Fruit fly (Drosophila melanogaster) whole organism, adult: Measurements from ENCODE around the gene CG12592.

Experiments
- CG11617 ChIP-seq: fragments of 200-800 bp; sonication (Bioruptor generic); optimal IDR thresholded peaks from 2 replicates; lab custom pipeline; 2017; ENCODE audit warnings: mild to moderate bottlenecking, missing biosample characterization, missing genetic modification reagents, missing genetic modification characterization
- CG12768 ChIP-seq: fragments of 200-800 bp; sonication (Bioruptor generic); optimal IDR thresholded peaks from 2 replicates; lab custom pipeline; 2017; ENCODE audit warnings: missing biosample characterization, missing genetic modification characterization, mild to moderate bottlenecking, moderate library complexity, missing genetic modification reagents
- CG14711 ChIP-seq: fragments of 200-800 bp; sonication (Bioruptor generic); optimal IDR thresholded peaks from 2 replicates; lab custom pipeline; 2018; ENCODE audit warnings: missing biosample characterization, mild to moderate bottlenecking, missing genetic modification characterization, moderate library complexity
- CG1620 ChIP-seq: fragments of 200-800 bp; sonication (Bioruptor generic); optimal IDR thresholded peaks from 2 replicates; lab custom pipeline; 2016; ENCODE audit warnings: missing biosample characterization, missing genetic modification characterization
- CG33017 ChIP-seq: fragments of 200-800 bp; sonication (Bioruptor generic); optimal IDR thresholded peaks from 2 replicates; lab custom pipeline; 2018; ENCODE audit warnings: missing biosample characterization, mild to moderate bottlenecking, missing genetic modification characterization, moderate library complexity
- CG5204 ChIP-seq: fragments of 200-800 bp; sonication (Bioruptor generic); optimal IDR thresholded peaks from 2 replicates; lab custom pipeline; 2016; ENCODE audit warnings: missing biosample characterization, missing genetic modification characterization
- CG7045 ChIP-seq: fragments of 200-800 bp; sonication (Bioruptor generic); optimal IDR thresholded peaks from 2 replicates; lab custom pipeline; 2017; ENCODE audit warnings: missing biosample characterization, mild to moderate bottlenecking, missing genetic modification characterization
- CG7101 ChIP-seq: fragments of 200-800 bp; sonication (Bioruptor generic); optimal IDR thresholded peaks from 2 replicates; lab custom pipeline; 2018; ENCODE audit warnings: missing biosample characterization, mild to moderate bottlenecking, missing genetic modification characterization, moderate library complexity
- Clk ChIP-seq: fragments of 200-800 bp; sonication (Bioruptor generic); optimal IDR thresholded peaks from 2 replicates; lab custom pipeline; 2017; ENCODE audit warnings: missing biosample characterization, missing genetic modification characterization
- Crg-1 ChIP-seq: fragments of 200-800 bp; sonication (Bioruptor generic); optimal IDR thresholded peaks from 2 replicates; lab custom pipeline; 2016; ENCODE audit warnings: missing biosample characterization, missing genetic modification characterization
- Hr96 ChIP-seq: fragments of 200-800 bp; sonication (Bioruptor generic); optimal IDR thresholded peaks from 2 replicates; lab custom pipeline; 2016; ENCODE audit warnings: missing biosample characterization, missing genetic modification characterization
- Mnt ChIP-seq: fragments of 200-800 bp; sonication (Bioruptor generic); optimal IDR thresholded peaks from 2 replicates; lab custom pipeline; 2016; ENCODE audit warnings: missing biosample characterization, mild to moderate bottlenecking, missing genetic modification characterization
- bab1 ChIP-seq: fragments of 200-800 bp; sonication (Bioruptor generic); optimal IDR thresholded peaks from 3 replicates; lab custom pipeline; 2019; ENCODE audit warnings: missing biosample characterization, mild to moderate bottlenecking, missing genetic modification characterization, moderate library complexity
- cic ChIP-seq: fragments of 200-800 bp; sonication (Bioruptor generic); optimal IDR thresholded peaks from 2 replicates; lab custom pipeline; 2017; ENCODE audit warnings: missing biosample characterization, mild to moderate bottlenecking, missing genetic modification characterization, moderate library complexity
- cnc ChIP-seq, 2 experiments: fragments of >200 bp; optimal IDR thresholded peaks; 2 replicates each; lab custom pipeline; 2017
- kay ChIP-seq: fragments of 200-800 bp; sonication (Bioruptor generic); peaks from one replicate; lab custom pipeline; 2016; ENCODE audit warnings: missing biosample characterization, missing genetic modification characterization, borderline replicate concordance
- ovo ChIP-seq: fragments of 200-800 bp; sonication (Bioruptor generic); optimal IDR thresholded peaks from 2 replicates; lab custom pipeline; 2016; ENCODE audit warnings: missing biosample characterization, missing genetic modification characterization
- pad ChIP-seq: fragments of 200-800 bp; sonication (Bioruptor generic); optimal IDR thresholded peaks from 3 replicates; lab custom pipeline; 2017; ENCODE audit warnings: missing biosample characterization, missing genetic modification characterization, mild to moderate bottlenecking, moderate library complexity, missing genetic modification reagents
- tj ChIP-seq: fragments of 200-800 bp; sonication (Bioruptor generic); optimal IDR thresholded peaks from 3 replicates; lab custom pipeline; 2017; ENCODE audit warnings: missing biosample characterization, mild to moderate bottlenecking, missing genetic modification characterization, moderate library complexity
- toe ChIP-seq: fragments of 200-800 bp; sonication (Bioruptor generic); optimal IDR thresholded peaks from 2 replicates; lab custom pipeline; 2016; ENCODE audit warnings: missing biosample characterization, missing genetic modification characterization

The CG12592 gene

DNA sequence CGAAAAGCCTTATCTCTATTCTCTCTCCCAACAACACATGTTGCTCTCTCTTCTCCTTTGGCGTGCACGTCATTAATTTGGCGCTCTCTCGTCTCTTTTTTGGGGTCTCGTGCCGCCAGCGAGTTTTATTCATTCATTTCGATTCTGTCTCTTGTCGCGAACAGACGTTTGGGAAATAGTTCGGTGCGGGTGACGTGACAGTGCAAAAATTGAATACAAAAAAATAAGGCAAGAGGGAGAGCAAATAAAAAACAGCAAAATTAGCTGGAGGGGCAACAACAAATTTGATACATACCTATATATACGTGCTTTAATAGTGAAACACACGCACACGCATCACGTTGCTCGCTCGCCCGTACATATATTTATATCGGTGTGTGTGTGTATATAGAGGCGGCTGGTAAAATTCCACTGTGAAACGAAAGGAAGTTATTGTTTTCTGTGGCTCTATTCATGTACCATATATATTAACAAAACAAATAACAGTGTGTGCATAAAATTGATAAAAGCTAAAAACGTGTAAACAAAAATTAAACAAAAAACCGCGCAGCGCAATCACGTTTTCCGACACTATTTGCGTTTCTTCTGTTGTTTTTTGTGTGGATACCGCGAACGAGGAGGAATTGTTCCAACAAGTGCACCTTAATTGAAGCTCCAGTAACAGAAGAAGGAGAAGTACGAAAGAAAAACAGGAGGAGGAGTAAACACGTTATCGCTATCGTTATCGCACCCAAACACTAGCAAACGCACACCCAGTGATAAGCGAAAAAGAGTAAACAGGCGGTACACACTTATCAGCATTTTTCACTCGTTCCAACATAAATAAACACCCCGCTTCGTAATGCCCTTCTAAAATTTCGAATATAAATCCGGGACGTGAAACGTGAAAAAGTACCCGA lies 50.2 kb downstream of the CG12592 start, which contains the start of gene cwo:
Gene cwo (plus strand): TSS at position 131 of the 899 bp plus-strand sequence.
- TF ChIP-seq kay (peak; percentile 88), CG33017 (tag; lab: Kevin White, UChicago) (peak; percentile 41), bab1 (GFP tag; lab: Kevin White, UChicago) (peak; percentile 12), CG7101 (tag; lab: Kevin White, UChicago) (peak; percentile 48), Clk (GFP tag; lab: Kevin White, UChicago) (no peak), cnc (optimal IDR thresholded peaks at IDR 0.05; lab: Kevin White, UChicago) (peak; percentile 84 to 95), CG7045 (GFP tag; lab: Kevin White, UChicago) (peak; percentile 13), cic (GFP tag; lab: Kevin White, UChicago) (peak; percentile 84), Mnt (GFP tag; lab: Kevin White, UChicago) (peak; percentile 62), CG11617 (GFP tag; lab: Kevin White, UChicago) (no peak), ovo (GFP tag; lab: Kevin White, UChicago) (no peak), CG5204 (GFP tag; lab: Kevin White, UChicago) (no peak), tj (peak; percentile 48), CG14711 (peak; percentile 34), Crg-1 (GFP tag; lab: Kevin White, UChicago) (peak; percentile 26), CG12768 (peak; percentile 58), CG1620 (no peak), pad (GFP tag; lab: Kevin White, UChicago) (peak; percentile 20)

DNA sequence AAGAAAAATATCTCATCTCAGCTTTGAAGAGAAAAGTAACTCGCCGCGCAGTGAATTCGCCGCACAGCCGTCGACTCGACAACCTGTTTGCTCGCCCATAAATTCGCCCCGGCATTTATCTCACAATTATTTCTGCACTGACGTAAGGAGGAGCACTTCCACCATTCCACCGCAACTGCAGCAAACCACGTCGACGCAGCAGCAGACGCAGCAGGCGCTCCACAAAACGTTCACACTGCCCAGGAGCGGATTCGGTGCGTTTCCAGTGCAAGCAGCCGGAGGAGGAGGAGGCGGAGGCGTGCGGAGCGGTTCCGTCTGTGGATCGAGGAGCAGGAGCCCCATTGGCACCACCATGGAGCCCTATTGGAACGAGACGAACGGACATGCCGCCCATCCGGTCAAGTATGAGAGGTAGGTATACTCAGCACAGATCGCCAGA lies 50.9 kb downstream of the CG12592 start:
- TF ChIP-seq toe (GFP tag; lab: Kevin White, UChicago) (no peak), CG12768 (no peak), CG5204 (GFP tag; lab: Kevin White, UChicago) (no peak), cic (GFP tag; lab: Kevin White, UChicago) (no peak), pad (GFP tag; lab: Kevin White, UChicago) (no peak), cnc (optimal IDR thresholded peaks at IDR 0.05; lab: Kevin White, UChicago) (no peak), Mnt (GFP tag; lab: Kevin White, UChicago) (no peak), CG14711 (no peak)

DNA sequence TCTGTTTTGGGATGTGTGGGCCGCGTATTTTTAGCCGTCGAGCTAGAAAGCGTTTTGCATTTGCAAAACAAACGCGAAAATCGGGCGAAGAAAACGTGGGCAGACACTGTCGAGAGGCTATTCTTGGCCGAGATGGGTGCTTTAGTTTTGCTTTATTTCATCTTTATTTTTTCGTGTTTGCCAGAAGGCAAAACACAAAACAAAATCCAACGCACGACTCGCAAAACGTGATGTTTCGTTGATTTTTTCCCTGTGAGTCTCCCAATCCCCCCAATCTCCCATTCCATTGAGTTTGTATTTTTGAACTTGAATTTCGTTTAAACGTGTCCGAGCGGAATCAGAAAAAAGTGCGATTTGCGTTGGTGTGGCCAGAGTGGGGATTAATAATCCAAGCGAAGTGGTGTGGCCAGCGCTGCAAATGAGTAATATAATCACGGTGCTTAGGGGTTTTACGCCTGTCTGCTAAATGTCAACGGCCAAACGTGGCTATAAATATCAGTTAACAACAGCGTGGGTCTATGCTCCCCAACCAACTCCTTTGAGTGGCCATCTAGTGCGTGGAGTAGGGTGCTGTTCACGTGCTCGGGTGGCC lies 51.8 kb downstream of the CG12592 start:
- TF ChIP-seq CG7101 (tag; lab: Kevin White, UChicago) (no peak), ovo (GFP tag; lab: Kevin White, UChicago) (no peak), kay (no peak), CG5204 (GFP tag; lab: Kevin White, UChicago) (no peak), Crg-1 (GFP tag; lab: Kevin White, UChicago) (no peak), bab1 (GFP tag; lab: Kevin White, UChicago) (no peak), tj (no peak), CG11617 (GFP tag; lab: Kevin White, UChicago) (no peak), Hr96 (GFP tag; lab: Kevin White, UChicago) (no peak), CG7045 (GFP tag; lab: Kevin White, UChicago) (no peak), CG1620 (no peak), cic (GFP tag; lab: Kevin White, UChicago) (no peak), CG14711 (no peak), CG12768 (no peak), toe (GFP tag; lab: Kevin White, UChicago) (no peak), CG33017 (tag; lab: Kevin White, UChicago) (no peak), Clk (GFP tag; lab: Kevin White, UChicago) (no peak)
